Fruit fly (Drosophila melanogaster) whole organism, adult: ENCODE results near the gene CG10038.

Experiments used
- CG1620 ChIP-seq: fragments of 200-800 bp; sonication (Bioruptor generic); optimal IDR thresholded peaks from 2 replicates; lab custom pipeline; 2016; ENCODE audit warnings: missing biosample characterization, missing genetic modification characterization
- Clk ChIP-seq: fragments of 200-800 bp; sonication (Bioruptor generic); optimal IDR thresholded peaks from 2 replicates; lab custom pipeline; 2017; ENCODE audit warnings: missing biosample characterization, missing genetic modification characterization
- cnc ChIP-seq, 2 experiments: fragments of >200 bp; optimal IDR thresholded peaks; 2 replicates each; lab custom pipeline; 2017
- pad ChIP-seq: fragments of 200-800 bp; sonication (Bioruptor generic); optimal IDR thresholded peaks from 3 replicates; lab custom pipeline; 2017; ENCODE audit warnings: missing biosample characterization, missing genetic modification characterization, mild to moderate bottlenecking, moderate library complexity, missing genetic modification reagents

dm6 chr3R:12371671-12372070 is 21.2 kb upstream of the CG10038 start, which contains the start of gene GstD2:
- TF ChIP-seq pad (GFP tag; lab: Kevin White, UChicago) (no peak), Clk (GFP tag; lab: Kevin White, UChicago) (no peak), cnc (optimal IDR thresholded peaks at IDR 0.05; lab: Kevin White, UChicago) (peak in 1 of 2 experiments; percentile 48), CG1620 (GFP tag; lab: Kevin White, UChicago) (no peak)
